Fruit fly (Drosophila melanogaster): ENCODE measurements around the gene Poc1.

- TF ChIP-seq fd3F (GFP tag; optimal IDR thresholded peaks at IDR 0.05) (peak; percentile 63), Hmx (GFP tag; optimal IDR thresholded peaks at IDR 0.05) (no peak), CG8478 (optimal IDR thresholded peaks at IDR 0.05) (no peak), MBD-R2 (GFP tag; IDR thresholded peaks at IDR 0.05) (no peak), CG7786 (GFP tag; optimal IDR thresholded peaks at IDR 0.05) (no peak), CG2678 (tag; optimal IDR thresholded peaks at IDR 0.05) (peak; percentile 72)
Observed at dm6 chr3L:13356084-13356693, 33.6 kb downstream of the Poc1 start, which contains the start of gene Nplp2.

Measured in whole organism, embryonic.